Fruit fly (Drosophila melanogaster) whole organism, wandering third instar larva: ENCODE results near the gene Glut4EF.

Experiments
- Abd-B ChIP-seq: fragments of >200 bp; optimal IDR thresholded peaks from 2 replicates; lab custom pipeline; 2017; ENCODE audit warnings: missing biosample characterization, missing genetic modification characterization
- Dfd ChIP-seq: fragments of >200 bp; optimal IDR thresholded peaks from 2 replicates; lab custom pipeline; 2017; ENCODE audit warnings: missing biosample characterization, missing genetic modification characterization
- GATAd ChIP-seq: sonication (Bioruptor generic); optimal IDR thresholded peaks from 2 replicates; lab custom pipeline; 2016; ENCODE audit warnings: missing biosample characterization, missing genetic modification characterization
- Hr83 ChIP-seq: fragments of 200-300 bp; sonication (Bioruptor generic); optimal IDR thresholded peaks from 2 replicates; lab custom pipeline; 2016; ENCODE audit warnings: missing biosample characterization, mild to moderate bottlenecking, missing genetic modification characterization, moderate library complexity; ENCODE audit not compliant: poor library complexity, severe bottlenecking
- dl ChIP-seq, 2 experiments: fragments of 175-275, 200-275 bp in 1 of 2; fragments of 200-275 bp in 1 of 2; sonication (Bioruptor generic); optimal IDR thresholded peaks; lab custom pipeline; 2018; ENCODE audit warnings: mild to moderate bottlenecking in 2 of 2, missing biosample characterization in 2 of 2, missing genetic modification characterization in 2 of 2, moderate library complexity in 2 of 2; ENCODE audit not compliant: partially characterized antibody in 2 of 2, insufficient read depth in 1 of 2
- h ChIP-seq: fragments of 200-800 bp; sonication (Bioruptor generic); optimal IDR thresholded peaks from 3 replicates; lab custom pipeline; 2016; ENCODE audit warnings: missing biosample characterization, mild to moderate bottlenecking, missing genetic modification characterization
- sv ChIP-seq: fragments of 200-800 bp; sonication (Bioruptor generic); optimal IDR thresholded peaks from 3 replicates; lab custom pipeline; 2016; ENCODE audit warnings: missing biosample characterization, missing genetic modification characterization
- usp ChIP-seq: fragments of >200 bp; optimal IDR thresholded peaks from 2 replicates; lab custom pipeline; 2017; ENCODE audit warnings: missing biosample characterization, missing genetic modification characterization

dm6 chr3R:10035765-10036164, 161.3 kb downstream of the Glut4EF start:
- no peak for TF ChIP-seq Abd-B (GFP tag; lab: Kevin White, UChicago)
- TF ChIP-seq h (GFP tag; lab: Kevin White, UChicago), result no peak
- TF ChIP-seq sv (GFP tag; lab: Kevin White, UChicago), result no peak
- TF ChIP-seq GATAd (GFP tag; lab: Kevin White, UChicago), result no peak
- TF ChIP-seq Hr83 (GFP tag; lab: Kevin White, UChicago), result no peak
- no peak for TF ChIP-seq Dfd (GFP tag; lab: Kevin White, UChicago)
- TF ChIP-seq usp (GFP tag; lab: Kevin White, UChicago), result no peak
- TF ChIP-seq dl (GFP tag; optimal IDR thresholded peaks at IDR 0.05; lab: Kevin White, UChicago; ENCODE audit: insufficient read depth in 1 of 2, partially characterized antibody in 2 of 2), result no peak
